Worm (Caenorhabditis elegans): ENCODE results near the gene F54F7.14.

The F54F7.14 gene

DNA sequence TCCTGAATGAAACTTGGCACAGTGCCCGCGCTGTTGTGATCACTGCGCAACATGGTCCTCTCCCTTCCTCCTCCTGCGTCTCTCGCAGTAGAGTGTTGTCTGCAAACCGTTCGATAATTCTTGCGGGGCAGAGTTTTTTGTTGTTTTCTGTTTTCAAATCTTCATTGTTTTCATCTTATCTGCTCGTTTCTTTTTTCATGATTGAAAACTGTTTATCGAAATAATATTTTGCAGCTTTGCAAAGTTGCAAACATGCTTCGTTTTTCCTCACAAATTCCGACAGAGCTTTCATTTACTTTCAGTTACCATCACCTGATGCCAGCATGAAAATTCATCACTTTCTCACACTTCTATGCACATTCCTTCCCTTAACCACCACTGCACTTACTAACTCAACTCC, 6.5 kb downstream of the F54F7.14 start, which contains the start of gene mes-1:
Gene mes-1, plus strand, starts transcription at position 301 of the 400 bp plus-strand sequence.
- TF ChIP-seq lin-15B (tag; optimal IDR thresholded peaks at IDR 0.05) (no peak), nhr-43 (tag; optimal IDR thresholded peaks at IDR 0.05; ENCODE audit: poor library complexity, severe bottlenecking) (no peak), fkh-10 (GFP tag; optimal IDR thresholded peaks at IDR 0.05) (no peak), mdl-1 (tag; optimal IDR thresholded peaks at IDR 0.05) (no peak), elt-1 (tag; optimal IDR thresholded peaks at IDR 0.05) (no peak), hmg-11 (tag; optimal IDR thresholded peaks at IDR 0.05) (no peak), nhr-23 (tag; optimal IDR thresholded peaks at IDR 0.05) (no peak), sea-2 (GFP tag; optimal IDR thresholded peaks at IDR 0.05) (no peak), elt-2 (tag; optimal IDR thresholded peaks at IDR 0.05) (no peak), ceh-82 (tag; optimal IDR thresholded peaks at IDR 0.05) (no peak), nhr-12 (tag; optimal IDR thresholded peaks at IDR 0.05) (no peak), zag-1 (tag; optimal IDR thresholded peaks at IDR 0.05) (no peak), aly-2 (tag; optimal IDR thresholded peaks at IDR 0.05) (no peak), fkh-2 (tag; optimal IDR thresholded peaks at IDR 0.05) (no peak), R02D3.7 (tag; optimal IDR thresholded peaks at IDR 0.05) (no peak), ZK546.5 (tag; optimal IDR thresholded peaks at IDR 0.05) (no peak), ztf-4 (tag; optimal IDR thresholded peaks at IDR 0.05) (no peak), ceh-16 (tag; optimal IDR thresholded peaks at IDR 0.05) (no peak)

DNA sequence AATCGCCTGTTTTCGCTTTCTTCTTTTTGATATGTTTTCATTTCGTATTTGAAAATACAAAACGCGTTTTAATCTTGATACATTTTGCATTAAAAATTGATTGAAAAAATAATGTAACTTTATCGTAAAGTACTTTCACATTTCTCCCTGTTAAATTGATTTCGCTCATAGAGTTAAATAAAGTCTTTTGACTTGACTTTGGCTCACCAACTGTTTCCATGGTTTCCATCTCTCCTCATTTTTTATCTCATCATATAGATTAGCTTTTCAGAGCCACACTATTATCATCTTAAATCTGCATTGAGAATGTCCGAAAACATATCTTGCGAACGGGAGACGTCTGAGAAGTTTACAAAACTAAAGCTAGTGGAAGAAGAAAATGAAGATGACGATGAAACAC, 12.6 kb downstream of the F54F7.14 start, which contains the start of gene F54F7.10:
Gene F54F7.10, plus strand, starts transcription at position 301 of the 400 bp plus-strand sequence.
- TF ChIP-seq unc-62 (GFP tag; optimal IDR thresholded peaks at IDR 0.05) (no peak), snpc-4 (tag; optimal IDR thresholded peaks at IDR 0.05) (no peak), ceh-28 (tag; optimal IDR thresholded peaks at IDR 0.05) (no peak), fkh-10 (GFP tag; optimal IDR thresholded peaks at IDR 0.05) (no peak), daf-12 (tag; optimal IDR thresholded peaks at IDR 0.05) (no peak), ama-1 (optimal IDR thresholded peaks at IDR 0.05) (no peak), ceh-9 (tag; optimal IDR thresholded peaks at IDR 0.05) (no peak), nhr-12 (tag; optimal IDR thresholded peaks at IDR 0.05) (no peak), zag-1 (tag; optimal IDR thresholded peaks at IDR 0.05) (no peak), ztf-11 (tag; optimal IDR thresholded peaks at IDR 0.05) (no peak), R02D3.7 (tag; optimal IDR thresholded peaks at IDR 0.05) (no peak), mml-1 (tag; optimal IDR thresholded peaks at IDR 0.05) (no peak), ceh-82 (tag; optimal IDR thresholded peaks at IDR 0.05) (no peak), nhr-28 (tag; optimal IDR thresholded peaks at IDR 0.05) (no peak), skn-1 (tag; optimal IDR thresholded peaks at IDR 0.05) (no peak)

DNA sequence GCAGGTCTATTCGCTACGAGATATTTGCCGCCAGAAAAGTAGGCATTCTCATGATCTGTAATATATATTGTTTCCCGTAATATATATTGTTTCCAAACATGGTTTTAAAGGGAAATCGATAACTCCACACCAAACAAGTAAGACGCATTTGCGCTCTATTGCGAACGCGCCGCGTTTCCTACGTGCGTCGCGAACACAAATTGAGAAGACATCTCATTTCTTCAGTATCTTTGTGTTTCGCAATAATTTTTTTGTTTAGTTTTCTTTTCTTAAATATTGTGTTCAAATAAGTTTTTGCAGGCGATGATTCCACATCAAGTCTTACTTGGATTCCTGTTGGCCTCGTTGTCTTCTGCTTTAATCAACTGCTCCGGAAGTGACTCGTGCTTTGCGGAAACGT, 14.4 kb downstream of the F54F7.14 start, which contains the start of gene F54F7.6:
Gene F54F7.6, plus strand, starts transcription at position 301 of the 400 bp plus-strand sequence.
- no peak for TF ChIP-seq lin-15B (tag; optimal IDR thresholded peaks at IDR 0.05)
- no peak for TF ChIP-seq ztf-4 (tag; optimal IDR thresholded peaks at IDR 0.05)
- TF ChIP-seq fkh-10 (GFP tag; optimal IDR thresholded peaks at IDR 0.05), result no peak

DNA sequence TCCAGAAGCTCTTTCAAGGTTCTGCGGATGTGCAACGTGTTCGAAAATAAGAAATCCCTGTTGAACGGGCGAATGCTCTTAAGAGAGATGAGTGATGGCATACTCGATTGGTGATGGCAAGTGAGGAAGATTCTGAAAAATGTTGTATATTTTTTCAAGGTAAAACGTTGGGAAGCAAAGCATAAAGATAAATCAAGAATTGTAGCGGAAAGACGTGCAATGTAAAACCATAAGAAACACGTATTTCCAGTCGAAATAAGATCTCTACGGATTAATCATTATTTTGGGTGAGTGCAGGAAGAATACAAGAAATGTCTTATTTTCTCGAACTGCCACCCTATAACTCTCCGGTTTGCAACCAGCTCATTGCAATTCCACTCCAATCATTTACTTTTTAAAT, 18.6 kb downstream of the F54F7.14 start, which contains the start of gene dot-1.2:
Gene dot-1.2, minus strand, starts transcription at position 101 of the 400 bp plus-strand sequence.
- TF ChIP-seq nhr-237 (tag; optimal IDR thresholded peaks at IDR 0.05), result no peak
- no peak for TF ChIP-seq nhr-77 (tag; optimal IDR thresholded peaks at IDR 0.05)
- no peak for TF ChIP-seq sea-2 (GFP tag; optimal IDR thresholded peaks at IDR 0.05)
- TF ChIP-seq pqm-1 (tag; optimal IDR thresholded peaks at IDR 0.05), result no peak
- TF ChIP-seq ceh-28 (tag; optimal IDR thresholded peaks at IDR 0.05), result no peak
- no peak for TF ChIP-seq tbx-2 (tag; optimal IDR thresholded peaks at IDR 0.05)
- no peak for TF ChIP-seq unc-39 (tag; optimal IDR thresholded peaks at IDR 0.05)
- TF ChIP-seq lin-15B (tag; optimal IDR thresholded peaks at IDR 0.05), result no peak
- no peak for TF ChIP-seq mml-1 (tag; optimal IDR thresholded peaks at IDR 0.05)
- no peak for TF ChIP-seq aly-2 (tag; optimal IDR thresholded peaks at IDR 0.05)
- no peak for TF ChIP-seq zag-1 (tag; optimal IDR thresholded peaks at IDR 0.05)

DNA sequence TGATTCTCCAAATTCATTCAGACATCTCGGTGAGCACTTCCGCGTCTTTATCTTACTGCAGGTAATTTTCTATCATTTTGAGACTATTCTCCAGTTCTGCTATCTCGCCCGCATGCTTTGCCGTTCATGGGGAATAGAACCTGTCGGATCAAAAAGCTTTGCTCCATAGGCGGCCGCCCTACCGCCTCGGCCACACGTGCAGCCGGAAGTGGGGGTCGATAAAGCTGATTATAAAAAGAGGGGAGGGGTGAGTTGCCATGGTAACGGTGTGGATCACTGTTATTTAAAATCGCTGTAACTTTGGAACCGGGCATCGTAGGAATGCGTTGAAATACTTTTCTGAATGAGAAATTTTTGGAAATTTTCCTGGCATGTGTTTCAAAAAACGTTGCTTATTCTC, 19.7 kb downstream of the F54F7.14 start:
- TF ChIP-seq daf-12 (tag; optimal IDR thresholded peaks at IDR 0.05) (no peak), ceh-9 (tag; optimal IDR thresholded peaks at IDR 0.05) (no peak), ztf-11 (tag; optimal IDR thresholded peaks at IDR 0.05) (no peak), fkh-2 (tag; optimal IDR thresholded peaks at IDR 0.05) (no peak), sea-2 (GFP tag; optimal IDR thresholded peaks at IDR 0.05) (no peak), lin-15B (tag; optimal IDR thresholded peaks at IDR 0.05) (no peak), zag-1 (tag; optimal IDR thresholded peaks at IDR 0.05) (no peak), nhr-76 (tag; optimal IDR thresholded peaks at IDR 0.05) (no peak)
